Worm (Caenorhabditis elegans) whole organism, mixed stage, embryonic: ENCODE results near the gene rfip-2.

Experiments used
- M03D4.4 ChIP-seq: sonication (generic microtip); optimal IDR thresholded peaks from 2 replicates; lab custom pipeline; 2017; ENCODE audit warnings: mild to moderate bottlenecking, missing genetic modification characterization, missing compliant biosample characterization
- bed-3 ChIP-seq: fragments of 200-800 bp; sonication (Bioruptor generic); optimal IDR thresholded peaks from 3 replicates; lab custom pipeline; 2018; ENCODE audit warnings: mild to moderate bottlenecking, missing genetic modification characterization, moderate library complexity, missing compliant biosample characterization
- blmp-1 ChIP-seq: fragments of 150-350 bp; optimal IDR thresholded peaks from 2 replicates; lab custom pipeline; 2014; ENCODE audit warnings: missing biosample characterization, missing genetic modification characterization
- ceh-43 ChIP-seq: fragments of 200-800 bp; sonication (Bioruptor generic); optimal IDR thresholded peaks from 2 replicates; lab custom pipeline; 2018; ENCODE audit warnings: mild to moderate bottlenecking, missing genetic modification characterization, moderate library complexity, missing compliant biosample characterization
- ceh-83 ChIP-seq: fragments of 200-800 bp; sonication (Bioruptor generic); optimal IDR thresholded peaks from 2 replicates; lab custom pipeline; 2018; ENCODE audit warnings: mild to moderate bottlenecking, missing genetic modification characterization, missing compliant biosample characterization
- ces-1 ChIP-seq: fragments of 150-350 bp; optimal IDR thresholded peaks from 2 replicates; lab custom pipeline; 2014; ENCODE audit warnings: missing biosample characterization, missing genetic modification reagents, missing genetic modification characterization
- cnd-1 ChIP-seq: fragments of 200-800 bp; sonication (Bioruptor generic); optimal IDR thresholded peaks from 2 replicates; lab custom pipeline; 2018; ENCODE audit warnings: mild to moderate bottlenecking, missing genetic modification characterization, missing compliant biosample characterization
- drap-1 ChIP-seq: fragments of 200-800 bp; sonication (Bioruptor generic); optimal IDR thresholded peaks from 3 replicates; lab custom pipeline; 2018; ENCODE audit warnings: mild to moderate bottlenecking, missing genetic modification characterization, missing compliant biosample characterization
- elt-1 ChIP-seq: sonication (generic microtip); optimal IDR thresholded peaks from 2 replicates; lab custom pipeline; 2017; ENCODE audit warnings: missing genetic modification characterization, mild to moderate bottlenecking, missing compliant biosample characterization, antibody characterized with exemption, moderate library complexity, borderline replicate concordance; ENCODE audit not compliant: insufficient read depth
- elt-3 ChIP-seq: fragments of 150-350 bp; optimal IDR thresholded peaks from 2 replicates; lab custom pipeline; 2014; ENCODE audit warnings: missing biosample characterization, missing genetic modification characterization
- flh-1 ChIP-seq: fragments of 200-800 bp; sonication (Bioruptor generic); optimal IDR thresholded peaks from 2 replicates; lab custom pipeline; 2018; ENCODE audit warnings: mild to moderate bottlenecking, missing genetic modification characterization, moderate library complexity, missing compliant biosample characterization
- ham-2 ChIP-seq: fragments of 200-800 bp; sonication (Bioruptor generic); optimal IDR thresholded peaks from 2 replicates; lab custom pipeline; 2018; ENCODE audit warnings: mild to moderate bottlenecking, missing genetic modification characterization, missing compliant biosample characterization
- hlh-1 ChIP-seq: fragments of 150-350 bp; optimal IDR thresholded peaks from 2 replicates; lab custom pipeline; 2014; ENCODE audit warnings: missing biosample characterization, missing genetic modification reagents, missing genetic modification characterization
- lin-13 ChIP-seq: fragments of 150-350 bp; optimal IDR thresholded peaks from 2 replicates; lab custom pipeline; 2014; ENCODE audit warnings: missing biosample characterization, missing genetic modification characterization
- lin-32 ChIP-seq: fragments of 200-800 bp; sonication (Bioruptor generic); optimal IDR thresholded peaks from 2 replicates; lab custom pipeline; 2018; ENCODE audit warnings: mild to moderate bottlenecking, missing genetic modification characterization, missing compliant biosample characterization
- lsy-2 ChIP-seq: fragments of 150-350 bp; optimal IDR thresholded peaks from 2 replicates; lab custom pipeline; 2014; ENCODE audit warnings: missing biosample characterization, missing genetic modification characterization
- mab-5 ChIP-seq: fragments of 150-350 bp; optimal IDR thresholded peaks from 2 replicates; lab custom pipeline; 2014; ENCODE audit warnings: missing biosample characterization, missing genetic modification characterization
- mep-1 ChIP-seq: fragments of 150-350 bp; optimal IDR thresholded peaks from 2 replicates; lab custom pipeline; 2017; ENCODE audit warnings: missing biosample characterization, missing genetic modification reagents, missing genetic modification characterization, inconsistent platforms
- mls-2 ChIP-seq: sonication (generic microtip); optimal IDR thresholded peaks from 2 replicates; lab custom pipeline; 2016; ENCODE audit warnings: mild to moderate bottlenecking, missing genetic modification characterization, moderate library complexity, missing compliant biosample characterization
- nhr-2 ChIP-seq: fragments of 150-350 bp; optimal IDR thresholded peaks from 2 replicates; lab custom pipeline; 2014; ENCODE audit warnings: missing biosample characterization, missing genetic modification characterization
- nhr-237 ChIP-seq: fragments of 150-350 bp; optimal IDR thresholded peaks from 2 replicates; lab custom pipeline; 2014; ENCODE audit warnings: missing biosample characterization, missing genetic modification characterization
- nhr-28 ChIP-seq: fragments of 150-350 bp; optimal IDR thresholded peaks from 2 replicates; lab custom pipeline; 2014; ENCODE audit warnings: missing biosample characterization, missing genetic modification characterization
- nhr-76 ChIP-seq: sonication (generic microtip); optimal IDR thresholded peaks from 2 replicates; lab custom pipeline; 2017; ENCODE audit warnings: missing biosample characterization, missing genetic modification characterization
- pha-4 ChIP-seq: fragments of 150-350 bp; optimal IDR thresholded peaks from 2 replicates; lab custom pipeline; 2018; ENCODE audit warnings: missing biosample characterization, missing genetic modification reagents, missing genetic modification characterization
- sem-2 ChIP-seq: fragments of 200-800 bp; sonication (Bioruptor generic); optimal IDR thresholded peaks from 2 replicates; lab custom pipeline; 2018; ENCODE audit warnings: mild to moderate bottlenecking, missing genetic modification characterization, missing compliant biosample characterization
- snpc-4 ChIP-seq: fragments of 150-350 bp; optimal IDR thresholded peaks from 2 replicates; lab custom pipeline; 2014; ENCODE audit warnings: missing biosample characterization, missing genetic modification characterization
- sptf-1 ChIP-seq: sonication (generic microtip); optimal IDR thresholded peaks from 2 replicates; lab custom pipeline; 2017; ENCODE audit warnings: mild to moderate bottlenecking, missing genetic modification characterization, moderate library complexity, missing compliant biosample characterization
- tbx-8 ChIP-seq: fragments of 200-800 bp; sonication (Bioruptor generic); optimal IDR thresholded peaks from 2 replicates; lab custom pipeline; 2018; ENCODE audit warnings: mild to moderate bottlenecking, missing genetic modification characterization, moderate library complexity, missing compliant biosample characterization
- unc-120 ChIP-seq: sonication (generic microtip); optimal IDR thresholded peaks from 2 replicates; lab custom pipeline; 2017; ENCODE audit warnings: missing genetic modification characterization, missing compliant biosample characterization; ENCODE audit not compliant: poor library complexity, severe bottlenecking
- unc-39 ChIP-seq: fragments of 150-350 bp; optimal IDR thresholded peaks from 2 replicates; lab custom pipeline; 2014; ENCODE audit warnings: missing biosample characterization, missing genetic modification characterization
- unc-62 ChIP-seq: fragments of 150-350 bp; optimal IDR thresholded peaks from 2 replicates; lab custom pipeline; 2014; ENCODE audit warnings: missing biosample characterization, missing genetic modification reagents, missing genetic modification characterization

The rfip-2 gene

ce11 chrII:724004-724403 is 416 bp downstream of the rfip-2 start:
- TF ChIP-seq mep-1 (no peak), nhr-2 (tag; lab: Kevin White, UChicago) (no peak), cnd-1 (tag; lab: Kevin White, UChicago) (no peak), nhr-76 (tag; lab: Kevin White, UChicago) (no peak), sptf-1 (tag; lab: Kevin White, UChicago) (no peak), sem-2 (GFP tag; lab: Kevin White, UChicago) (no peak), unc-39 (tag; lab: Kevin White, UChicago) (no peak), ceh-43 (GFP tag; lab: Kevin White, UChicago) (no peak), lsy-2 (tag; lab: Kevin White, UChicago) (no peak), elt-1 (tag; lab: Kevin White, UChicago) (no peak), hlh-1 (tag; lab: Kevin White, UChicago) (no peak), unc-62 (GFP tag; lab: Kevin White, UChicago) (no peak), elt-3 (tag; lab: Kevin White, UChicago) (no peak), ceh-83 (GFP tag; lab: Kevin White, UChicago) (no peak), pha-4 (tag; lab: Kevin White, UChicago) (no peak)

DNA sequence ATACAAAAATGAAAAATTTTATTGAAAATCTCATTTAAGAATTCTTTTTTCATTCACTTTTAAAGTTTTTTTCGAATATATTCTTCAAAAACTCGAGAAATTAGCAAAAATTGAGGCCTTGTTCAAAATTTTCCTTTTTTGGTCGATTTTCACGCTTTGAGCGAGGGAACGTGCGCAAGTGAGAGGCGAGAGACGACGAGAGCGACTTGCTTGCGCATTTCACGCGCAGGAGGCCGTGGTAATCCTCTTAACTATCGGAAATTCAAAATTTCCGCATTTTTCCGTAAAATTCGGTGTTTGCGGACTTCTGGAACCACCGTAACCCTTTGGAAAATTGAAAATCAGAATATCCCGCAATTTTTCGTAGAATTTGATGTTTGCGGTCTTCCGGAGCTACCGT is 6.3 kb downstream of the rfip-2 start:
- TF ChIP-seq lsy-2 (tag; lab: Kevin White, UChicago) (peak; percentile 23), nhr-28 (tag; lab: Kevin White, UChicago) (no peak), mls-2 (tag; lab: Kevin White, UChicago) (no peak), flh-1 (no peak), lin-32 (GFP tag; lab: Kevin White, UChicago) (no peak), tbx-8 (GFP tag; lab: Kevin White, UChicago) (no peak), nhr-237 (no peak), ceh-43 (GFP tag; lab: Kevin White, UChicago) (no peak), sptf-1 (tag; lab: Kevin White, UChicago) (peak; percentile 11), M03D4.4 (tag; lab: Kevin White, UChicago) (no peak), cnd-1 (tag; lab: Kevin White, UChicago) (no peak), mab-5 (tag; lab: Kevin White, UChicago) (no peak), bed-3 (GFP tag; lab: Kevin White, UChicago) (no peak), ham-2 (GFP tag; lab: Kevin White, UChicago) (no peak), elt-3 (tag; lab: Kevin White, UChicago) (no peak), pha-4 (tag; lab: Kevin White, UChicago) (no peak), ceh-83 (GFP tag; lab: Kevin White, UChicago) (no peak)

DNA sequence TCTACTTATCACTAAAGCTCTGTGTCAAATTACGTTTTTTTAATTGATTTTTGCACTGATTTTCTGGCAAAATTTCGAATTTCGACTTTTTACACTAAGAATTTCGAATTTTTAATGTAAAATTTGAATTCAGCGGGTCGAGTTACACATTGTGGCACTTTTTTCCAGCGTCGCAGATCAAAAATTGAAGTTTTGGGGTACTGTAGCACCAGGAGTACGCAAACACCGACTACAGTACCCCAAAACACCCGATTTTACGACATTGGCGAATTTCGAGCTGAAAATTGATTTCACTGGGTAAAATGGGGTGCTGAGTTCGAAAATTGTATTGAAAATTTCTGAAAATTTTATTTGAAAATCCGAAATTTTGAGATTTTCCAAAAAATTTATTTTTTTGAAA is 8.8 kb downstream of the rfip-2 start:
- TF ChIP-seq lin-32 (GFP tag; lab: Kevin White, UChicago) = no peak
- TF ChIP-seq ces-1 (GFP tag; lab: Kevin White, UChicago) = no peak
- no peak for TF ChIP-seq nhr-2 (tag; lab: Kevin White, UChicago)
- no peak for TF ChIP-seq ceh-83 (GFP tag; lab: Kevin White, UChicago)
- TF ChIP-seq pha-4 (tag; lab: Kevin White, UChicago) = no peak
- no peak for TF ChIP-seq drap-1
- TF ChIP-seq lin-13 (tag; lab: Kevin White, UChicago) = peak; percentile 30
- no peak for TF ChIP-seq unc-120 (tag; lab: Kevin White, UChicago)
- TF ChIP-seq nhr-28 (tag; lab: Kevin White, UChicago) = no peak
- no peak for TF ChIP-seq mep-1
- peak; percentile 72 for TF ChIP-seq lsy-2 (tag; lab: Kevin White, UChicago)
- TF ChIP-seq ceh-43 (GFP tag; lab: Kevin White, UChicago) = no peak
- no peak for TF ChIP-seq elt-3 (tag; lab: Kevin White, UChicago)
- no peak for TF ChIP-seq nhr-237

DNA sequence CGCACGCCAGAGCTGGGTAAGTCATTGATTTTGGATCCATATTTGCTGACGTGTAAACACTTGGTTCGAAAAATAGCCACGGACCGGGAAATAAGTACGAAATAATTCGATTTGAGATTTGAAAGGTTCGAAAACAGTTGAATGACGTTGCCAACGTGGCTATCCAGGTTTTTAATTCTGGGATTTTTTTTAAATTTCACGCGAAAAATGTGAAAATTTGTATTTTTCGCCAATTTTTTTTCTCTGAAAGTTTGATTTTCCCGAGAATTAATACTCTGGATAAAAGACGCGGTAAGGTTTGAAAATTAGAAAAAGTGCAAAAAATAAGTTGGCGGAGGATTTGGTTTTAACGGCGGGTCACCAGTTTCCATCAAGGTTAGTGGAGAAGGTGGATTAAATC is 17.2 kb downstream of the rfip-2 start, which contains the start of gene fbxc-48:
TSS of gene fbxc-48 (minus strand) at position 101 of the 400 bp plus-strand sequence.
- TF ChIP-seq mep-1 = no peak
- TF ChIP-seq bed-3 (GFP tag; lab: Kevin White, UChicago) = no peak
- no peak for TF ChIP-seq cnd-1 (tag; lab: Kevin White, UChicago)
- no peak for TF ChIP-seq lin-13 (tag; lab: Kevin White, UChicago)
- TF ChIP-seq drap-1 = no peak
- TF ChIP-seq elt-1 (tag; lab: Kevin White, UChicago) = no peak
- no peak for TF ChIP-seq blmp-1 (tag; lab: Kevin White, UChicago)
- TF ChIP-seq snpc-4 (tag; lab: Kevin White, UChicago) = no peak
- no peak for TF ChIP-seq sem-2 (GFP tag; lab: Kevin White, UChicago)
- no peak for TF ChIP-seq nhr-28 (tag; lab: Kevin White, UChicago)
- no peak for TF ChIP-seq nhr-2 (tag; lab: Kevin White, UChicago)
- TF ChIP-seq, all 35 proteins: peak for 0
